Worm (Caenorhabditis elegans): ENCODE data around the gene C17H11.6.

Gene C17H11.6

DNA sequence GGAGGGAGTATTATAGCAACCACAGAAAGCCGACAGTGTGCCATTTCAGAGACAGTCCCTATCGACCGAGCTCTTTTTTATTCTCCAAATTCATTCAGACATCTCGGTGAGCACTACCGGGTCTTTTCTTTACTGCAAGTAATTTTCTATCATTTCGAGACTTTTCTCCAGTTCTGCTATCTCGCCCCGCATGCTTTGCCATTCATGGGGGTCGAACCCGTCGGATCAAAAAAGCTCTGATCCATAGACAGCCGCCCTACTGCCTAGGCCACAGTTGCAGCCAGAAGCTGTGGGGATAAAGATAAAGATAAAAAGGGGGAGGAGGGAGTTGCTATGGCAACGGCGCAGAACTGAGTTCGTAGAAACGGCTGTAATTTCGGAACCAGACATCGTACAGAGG lies 52.2 kb downstream of the C17H11.6 start:
- TF ChIP-seq tra-1 (GFP tag; IDR thresholded peaks at IDR 0.05) (0 out of 2 replicates have a peak, but pooled peaks have one; percentile 22), snpc-1.2 (GFP tag; IDR thresholded peaks at IDR 0.05) (peak; percentile 64; the same call in 1 of the 2 replicates), F37D6.2 (tag; optimal IDR thresholded peaks at IDR 0.05) (no peak), ztf-11 (tag; optimal IDR thresholded peaks at IDR 0.05) (no peak), aha-1 (tag) (peak; percentile 41), set-16 (GFP tag; IDR thresholded peaks at IDR 0.05) (peak; percentile 37; the same call in 1 of the 2 replicates), pha-4 (GFP tag; IDR thresholded peaks at IDR 0.05) (peak; percentile 43; the same call in 1 of the 2 replicates), pha-4 (tag; optimal IDR thresholded peaks at IDR 0.05) (no peak), lir-3 (tag; optimal IDR thresholded peaks at IDR 0.05) (peak; percentile 38), egl-43 (GFP tag; IDR thresholded peaks at IDR 0.05) (peak; percentile 74), F49E8.2 (tag; optimal IDR thresholded peaks at IDR 0.05; ENCODE audit: borderline replicate concordance) (peak; percentile 18), zfp-2 (tag; optimal IDR thresholded peaks at IDR 0.05) (no peak), lin-38 (GFP tag; IDR thresholded peaks at IDR 0.05) (0 out of 2 replicates have a peak, but pooled peaks have one; percentile 39), lim-7 (GFP tag; IDR thresholded peaks at IDR 0.05) (0 out of 2 replicates have a peak, but pooled peaks have one; percentile 33)

DNA sequence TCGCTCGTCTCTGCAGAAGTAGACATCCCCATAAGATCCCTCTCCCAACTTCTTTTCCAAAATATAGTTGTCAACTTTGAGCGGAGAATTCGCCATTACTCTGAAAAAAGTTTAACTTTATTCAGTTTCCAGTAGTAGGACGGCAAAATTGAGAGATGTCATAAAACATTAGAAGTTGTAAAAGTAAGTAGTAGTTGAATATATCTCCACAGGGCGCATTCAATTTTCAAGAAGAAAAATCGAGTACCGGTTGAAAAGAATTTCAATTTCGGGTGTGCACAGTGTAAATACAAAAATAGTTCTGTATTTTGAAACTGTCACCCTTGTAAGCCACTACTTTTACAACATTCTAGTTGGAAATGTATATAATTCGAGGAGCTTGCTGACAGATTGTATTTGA lies 53.0 kb downstream of the C17H11.6 start, which contains the start of gene F22F1.2:
Gene F22F1.2 (minus strand): TSS at position 101 of the 400 bp plus-strand sequence.
- TF ChIP-seq lsy-2 (tag; optimal IDR thresholded peaks at IDR 0.05) = no peak
- TF ChIP-seq ceh-44 (GFP tag; IDR thresholded peaks at IDR 0.05) = no peak
- TF ChIP-seq dmd-8 (GFP tag; IDR thresholded peaks at IDR 0.05) = no peak
- TF ChIP-seq hlh-30 (tag; optimal IDR thresholded peaks at IDR 0.05; ENCODE audit: insufficient read depth) = no peak

DNA sequence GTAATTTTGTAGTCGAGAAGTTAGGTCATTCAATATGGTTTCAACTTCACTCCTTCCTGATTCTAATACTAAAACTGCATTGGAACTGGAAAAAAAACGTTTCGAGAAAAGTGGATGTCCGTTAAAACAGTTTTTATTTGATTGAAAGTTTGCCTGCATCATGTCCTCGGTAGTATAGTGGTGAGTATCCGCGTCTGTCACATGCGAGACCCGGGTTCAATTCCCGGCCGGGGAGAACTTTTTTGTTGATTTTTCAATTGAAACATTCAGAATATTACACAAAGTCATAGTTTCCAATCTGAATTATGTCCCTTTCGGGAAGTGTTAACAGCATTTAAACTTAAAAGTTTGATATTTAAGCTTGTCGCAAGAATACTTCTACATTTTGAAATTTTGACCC lies 54.6 kb downstream of the C17H11.6 start:
- TF ChIP-seq daf-19 (GFP tag; conservative IDR thresholded peaks at IDR 0.05) (0 out of 2 replicates have a peak, but pooled peaks have one; percentile 48), nhr-111 (GFP tag; optimal IDR thresholded peaks at IDR 0.05) (no peak), lim-7 (GFP tag; IDR thresholded peaks at IDR 0.05) (peak; percentile 71; the same call in 1 of the 2 replicates), madf-5 (GFP tag; IDR thresholded peaks at IDR 0.05) (0 out of 4 replicates have a peak, but pooled peaks of 1 of the 2 experiments have one; percentile 31), egl-27 (tag; optimal IDR thresholded peaks at IDR 0.05) (no peak), zip-2 (tag; optimal IDR thresholded peaks at IDR 0.05) (no peak), Y48G9A.11 (GFP tag; IDR thresholded peaks at IDR 0.05) (peak; percentile 44; the same call in 1 of the 2 replicates), pha-4 (GFP tag; IDR thresholded peaks at IDR 0.05) (peak; percentile 23; the same call in 1 of the 2 replicates), pha-4 (tag; optimal IDR thresholded peaks at IDR 0.05) (no peak), madf-9 (GFP tag; conservative IDR thresholded peaks at IDR 0.05) (0 out of 2 replicates have a peak, but pooled peaks have one; percentile 15), snpc-1.2 (GFP tag; IDR thresholded peaks at IDR 0.05) (peak; percentile 74), tag-97 (GFP tag; IDR thresholded peaks at IDR 0.05) (no peak), vab-7 (GFP tag; IDR thresholded peaks at IDR 0.05) (peak; percentile 60)

DNA sequence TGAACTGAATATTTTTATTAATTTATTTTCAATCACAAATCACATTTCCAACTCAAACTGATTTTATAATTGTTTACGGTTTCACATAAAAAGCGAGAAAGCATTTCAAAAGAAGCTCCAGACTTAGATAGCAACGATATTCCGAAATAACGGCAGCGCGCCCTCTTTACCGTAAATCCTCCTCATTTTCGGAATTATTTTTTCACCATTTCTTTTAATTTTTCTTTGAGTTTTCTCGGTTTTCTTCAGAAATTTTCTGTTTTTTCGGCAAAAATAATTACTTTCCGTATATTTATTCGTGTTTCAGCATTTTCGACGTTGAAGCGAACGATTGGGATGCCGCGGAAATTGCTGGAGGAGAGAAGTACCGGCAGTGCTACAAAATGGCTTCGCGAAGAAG lies 56.2 kb downstream of the C17H11.6 start, which contains the start of gene C02B8.1:
Gene C02B8.1 (plus strand): TSS at position 301 of the 400 bp plus-strand sequence.
- TF ChIP-seq T26A8.4 (GFP tag; IDR thresholded peaks at IDR 0.05) (no peak), Y48G9A.11 (GFP tag; IDR thresholded peaks at IDR 0.05) (0 out of 2 replicates have a peak, but pooled peaks have one; percentile 16)

DNA sequence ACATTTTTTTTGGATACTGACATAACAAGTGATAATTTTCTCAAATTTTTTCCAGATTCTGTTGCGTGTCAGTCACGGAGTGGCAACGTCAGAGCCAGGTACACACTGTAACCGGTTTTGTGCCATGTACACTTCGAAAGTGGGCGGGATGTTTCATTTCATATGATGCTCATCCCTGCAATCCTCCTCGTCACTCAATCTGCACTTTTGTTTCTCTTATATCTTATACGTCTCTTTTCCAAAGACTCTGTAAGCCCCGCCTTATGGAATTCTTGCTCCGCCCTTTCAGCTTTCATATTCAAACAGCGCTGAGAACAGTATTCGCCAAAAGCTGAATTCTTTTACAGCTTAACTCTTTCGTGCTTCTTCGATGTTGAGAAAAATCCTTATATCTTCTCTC lies 64.4 kb downstream of the C17H11.6 start, which contains the start of gene C02B8.3:
Gene C02B8.3 (plus strand): TSS at position 301 of the 400 bp plus-strand sequence.
- TF ChIP-seq Y48G9A.11 (GFP tag; IDR thresholded peaks at IDR 0.05) (no peak), snpc-4 (tag; optimal IDR thresholded peaks at IDR 0.05) (no peak), daf-16 (GFP tag; optimal IDR thresholded peaks at IDR 0.05) (no peak), daf-16 (tag; optimal IDR thresholded peaks at IDR 0.05) (no peak), dmd-8 (GFP tag; IDR thresholded peaks at IDR 0.05) (no peak), nhr-76 (tag; optimal IDR thresholded peaks at IDR 0.05) (no peak), hlh-30 (tag; optimal IDR thresholded peaks at IDR 0.05; ENCODE audit: insufficient read depth) (no peak), jun-1 (tag; optimal IDR thresholded peaks at IDR 0.05) (no peak), tra-1 (GFP tag; IDR thresholded peaks at IDR 0.05) (no peak), zfp-2 (tag; optimal IDR thresholded peaks at IDR 0.05) (no peak), F44E2.7 (GFP tag; IDR thresholded peaks at IDR 0.05) (no peak), ceh-82 (tag; optimal IDR thresholded peaks at IDR 0.05) (no peak)
